Fruit fly (Drosophila melanogaster) whole organism, embryonic: ENCODE data around the gene CG14966.

ENCODE experiments used
- Atf6 ChIP-seq: fragments of 200-800 bp; sonication (Bioruptor generic); IDR thresholded peaks from 2 replicates; pipeline ENCODE4 v1.3.6; 2022; ENCODE audit warnings: missing biosample characterization, missing genetic modification characterization
- BtbVII ChIP-seq: fragments of 200-800 bp; sonication (Bioruptor generic); optimal IDR thresholded peaks from 3 replicates; lab custom pipeline; 2017; ENCODE audit warnings: missing biosample characterization, mild to moderate bottlenecking, missing genetic modification characterization
- CG10565 ChIP-seq: fragments of 200-800 bp; sonication (Bioruptor generic); optimal IDR thresholded peaks from 3 replicates; lab custom pipeline; 2016; ENCODE audit warnings: missing biosample characterization, mild to moderate bottlenecking, missing genetic modification characterization
- CG11398 ChIP-seq: fragments of 200-800 bp; sonication (Bioruptor generic); optimal IDR thresholded peaks from 2 replicates; lab custom pipeline; 2016; ENCODE audit warnings: missing biosample characterization, missing genetic modification characterization
- CG11456 ChIP-seq: fragments of 200-800 bp; sonication (Bioruptor generic); IDR thresholded peaks from 3 replicates; pipeline ENCODE4 v1.3.6; 2022; ENCODE audit warnings: missing biosample characterization, missing genetic modification characterization
- CG1233 ChIP-seq: fragments of 200-800 bp; sonication (Bioruptor generic); optimal IDR thresholded peaks from 4 replicates; lab custom pipeline; 2018; ENCODE audit warnings: missing biosample characterization, mild to moderate bottlenecking, missing genetic modification characterization
- CG14710 ChIP-seq: fragments of 200-800 bp; sonication (Bioruptor generic); optimal IDR thresholded peaks from 3 replicates; lab custom pipeline; 2019; ENCODE audit warnings: missing biosample characterization, mild to moderate bottlenecking, missing genetic modification characterization, moderate library complexity
- CG1529 ChIP-seq: fragments of 200-800 bp; sonication (Bioruptor generic); optimal IDR thresholded peaks from 3 replicates; lab custom pipeline; 2018; ENCODE audit warnings: missing biosample characterization, missing genetic modification characterization
- CG16779 ChIP-seq: fragments of 200-800 bp; sonication (Bioruptor generic); IDR thresholded peaks from 2 replicates; pipeline ENCODE4 v1.3.6; 2022; ENCODE audit warnings: missing biosample characterization, missing genetic modification characterization
- CG17385 ChIP-seq: fragments of 200-800 bp; sonication (Bioruptor generic); optimal IDR thresholded peaks from 3 replicates; lab custom pipeline; 2018; ENCODE audit warnings: missing biosample characterization, mild to moderate bottlenecking, missing genetic modification characterization
- CG31224 ChIP-seq: fragments of 200-800 bp; sonication (Bioruptor generic); IDR thresholded peaks from 2 replicates; pipeline ENCODE4 v1.3.6; 2022; ENCODE audit warnings: missing biosample characterization, missing genetic modification characterization
- CG32772 ChIP-seq: fragments of 200-800 bp; sonication (Bioruptor generic); IDR thresholded peaks from 2 replicates; pipeline ENCODE4 v1.3.6; 2022; ENCODE audit warnings: missing biosample characterization, missing genetic modification characterization
- CG3281 ChIP-seq: fragments of 200-800 bp; sonication (Bioruptor generic); optimal IDR thresholded peaks from 3 replicates; lab custom pipeline; 2017; ENCODE audit warnings: missing biosample characterization, mild to moderate bottlenecking, missing genetic modification characterization
- CG34224 ChIP-seq: fragments of 200-800 bp; sonication (Bioruptor generic); IDR thresholded peaks from 3 replicates; pipeline ENCODE4 v1.3.6; 2022; ENCODE audit warnings: missing biosample characterization, missing genetic modification characterization; ENCODE audit not compliant: partially characterized antibody
- CG3838 ChIP-seq: fragments of 200-800 bp; sonication (Bioruptor generic); optimal IDR thresholded peaks from 3 replicates; lab custom pipeline; 2016; ENCODE audit warnings: missing biosample characterization, missing genetic modification characterization
- CG6791 ChIP-seq: fragments of 200-800 bp; sonication (Bioruptor generic); IDR thresholded peaks from 3 replicates; pipeline ENCODE4 v1.3.6; 2022; ENCODE audit warnings: missing biosample characterization, missing genetic modification characterization; ENCODE audit not compliant: partially characterized antibody
- CG7745 ChIP-seq: fragments of 200-800 bp; sonication (Bioruptor generic); optimal IDR thresholded peaks from 2 replicates; lab custom pipeline; 2018; ENCODE audit warnings: missing biosample characterization, mild to moderate bottlenecking, missing genetic modification characterization, moderate library complexity
- CG8290 ChIP-seq, 3 experiments: fragments of 200-800 bp; sonication (Bioruptor generic); optimal IDR thresholded peaks; 2 replicates each; lab custom pipeline; 2016 to 2019; ENCODE audit warnings: missing biosample characterization in 3 of 3, missing genetic modification characterization in 3 of 3, mild to moderate bottlenecking in 2 of 3, moderate library complexity in 1 of 3
- CG8924 ChIP-seq: fragments of 200-800 bp; optimal IDR thresholded peaks from 3 replicates; lab custom pipeline; 2019; ENCODE audit warnings: missing biosample characterization, mild to moderate bottlenecking, missing genetic modification characterization, moderate library complexity
- Chrac-16 ChIP-seq: fragments of 200-800 bp; sonication (Bioruptor generic); optimal IDR thresholded peaks from 3 replicates; lab custom pipeline; 2016; ENCODE audit warnings: missing biosample characterization, missing genetic modification characterization
- Dbx ChIP-seq: fragments of 200-800 bp; sonication (Bioruptor generic); IDR thresholded peaks from 3 replicates; pipeline ENCODE4 v1.3.6; 2022; ENCODE audit warnings: missing biosample characterization, missing genetic modification characterization
- Dll ChIP-seq: fragments of 200-800 bp; sonication (Bioruptor generic); IDR thresholded peaks from 4 replicates; pipeline ENCODE4 v1.3.6; 2022; ENCODE audit warnings: missing biosample characterization, missing genetic modification characterization; ENCODE audit not compliant: partially characterized antibody
- Drgx ChIP-seq: fragments of 200-800 bp; sonication (Bioruptor generic); IDR thresholded peaks from 2 replicates; pipeline ENCODE4 v1.3.6; 2022; ENCODE audit warnings: missing biosample characterization, missing genetic modification characterization
- Gug ChIP-seq: fragments of 200-800 bp; sonication (Bioruptor generic); IDR thresholded peaks from 4 replicates; pipeline ENCODE4 v1.3.6; 2022; ENCODE audit warnings: missing biosample characterization, missing genetic modification characterization
- H2.0 ChIP-seq: fragments of 200-800 bp; sonication (Bioruptor generic); IDR thresholded peaks from 2 replicates; pipeline ENCODE4 v1.3.6; 2022; ENCODE audit warnings: missing biosample characterization, missing genetic modification characterization
- Hr39 ChIP-seq: fragments of >200 bp; optimal IDR thresholded peaks from 2 replicates; lab custom pipeline; 2017
- Kr ChIP-seq: fragments of 200-800 bp; sonication (Bioruptor generic); optimal IDR thresholded peaks from 2 replicates; lab custom pipeline; 2017; ENCODE audit warnings: missing biosample characterization, mild to moderate bottlenecking, missing genetic modification characterization
- NC2α ChIP-seq: fragments of 200-800 bp; sonication (Bioruptor generic); optimal IDR thresholded peaks from 2 replicates; lab custom pipeline; 2016; ENCODE audit warnings: missing biosample characterization, missing genetic modification characterization
- NfI ChIP-seq: fragments of 200-800 bp; sonication (Bioruptor generic); optimal IDR thresholded peaks from 3 replicates; lab custom pipeline; 2018; ENCODE audit warnings: missing biosample characterization, mild to moderate bottlenecking, missing genetic modification characterization, moderate library complexity
- Ssrp ChIP-seq: fragments of 200-800 bp; sonication (Bioruptor generic); optimal IDR thresholded peaks from 2 replicates; lab custom pipeline; 2018; ENCODE audit warnings: missing biosample characterization, mild to moderate bottlenecking, missing genetic modification characterization, moderate library complexity
- Xbp1 ChIP-seq: fragments of 200-800 bp; sonication (Bioruptor generic); optimal IDR thresholded peaks from 3 replicates; lab custom pipeline; 2016; ENCODE audit warnings: missing biosample characterization, mild to moderate bottlenecking, missing genetic modification characterization
- cad ChIP-seq: fragments of >200 bp; optimal IDR thresholded peaks from 2 replicates; lab custom pipeline; 2017; ENCODE audit warnings: missing biosample characterization, missing genetic modification characterization
- chinmo ChIP-seq: fragments of 200-800 bp; sonication (Bioruptor generic); IDR thresholded peaks from 4 replicates; pipeline ENCODE4 v1.3.6; 2022; ENCODE audit warnings: missing biosample characterization, missing genetic modification characterization; ENCODE audit not compliant: partially characterized antibody
- en ChIP-seq: fragments of 200-800 bp; sonication (Bioruptor generic); optimal IDR thresholded peaks from 2 replicates; lab custom pipeline; 2016; ENCODE audit warnings: missing biosample characterization, missing genetic modification characterization
- exex ChIP-seq: fragments of 200-800 bp; sonication (Bioruptor generic); optimal IDR thresholded peaks from 4 replicates; lab custom pipeline; 2018; ENCODE audit warnings: missing biosample characterization, mild to moderate bottlenecking, missing genetic modification characterization, moderate library complexity
- gce ChIP-seq: fragments of 200-800 bp; sonication (Bioruptor generic); IDR thresholded peaks from 3 replicates; pipeline ENCODE4 v1.3.6; 2022; ENCODE audit warnings: missing biosample characterization, missing genetic modification characterization
- gfzf ChIP-seq: fragments of 200-800 bp; sonication (Bioruptor generic); optimal IDR thresholded peaks from 2 replicates; lab custom pipeline; 2016; ENCODE audit warnings: missing biosample characterization, mild to moderate bottlenecking, missing genetic modification characterization, moderate library complexity
- gsb ChIP-seq: fragments of 200-800 bp; sonication (Bioruptor generic); IDR thresholded peaks from 2 replicates; pipeline ENCODE4 v1.3.6; 2022; ENCODE audit warnings: missing biosample characterization, missing genetic modification characterization
- ken ChIP-seq: fragments of 200-800 bp; sonication (Bioruptor generic); IDR thresholded peaks from 3 replicates; pipeline ENCODE4 v1.3.6; 2022; ENCODE audit warnings: missing biosample characterization, missing genetic modification characterization
- maf-S ChIP-seq: fragments of 200-800 bp; sonication (Bioruptor generic); optimal IDR thresholded peaks from 2 replicates; lab custom pipeline; 2016; ENCODE audit warnings: missing biosample characterization, missing genetic modification characterization
- nerfin-2 ChIP-seq: fragments of 200-800 bp; sonication (Bioruptor generic); IDR thresholded peaks from 2 replicates; pipeline ENCODE4 v1.3.6; 2022; ENCODE audit warnings: missing biosample characterization, missing genetic modification characterization; ENCODE audit not compliant: partially characterized antibody
- pan ChIP-seq, 4 experiments: fragments of >200 bp in 3 of 4; fragments of 200-800 bp in 1 of 4; sonication (Bioruptor generic) in 1 of 4; optimal IDR thresholded peaks in 3 of 4; IDR thresholded peaks in 1 of 4; 2 replicates each; pipeline versions ENCODE4 v1.3.6 to Lab custom; 2017 to 2022; ENCODE audit warnings: missing biosample characterization in 2 of 4, missing genetic modification characterization in 2 of 4, mixed read lengths in 1 of 4
- pnt ChIP-seq: fragments of 200-800 bp; sonication (Bioruptor generic); optimal IDR thresholded peaks from 3 replicates; lab custom pipeline; 2016; ENCODE audit warnings: missing biosample characterization, missing genetic modification characterization
- sens-2 ChIP-seq: fragments of 200-800 bp; sonication (Bioruptor generic); IDR thresholded peaks from 2 replicates; pipeline ENCODE4 v1.3.6; 2022; ENCODE audit warnings: missing biosample characterization, missing genetic modification characterization
- seq ChIP-seq: fragments of 200-800 bp; sonication (Bioruptor generic); IDR thresholded peaks from 2 replicates; pipeline ENCODE4 v1.3.6; 2022; ENCODE audit warnings: missing biosample characterization, missing genetic modification characterization
- stc ChIP-seq: fragments of 200-800 bp; sonication (Bioruptor generic); IDR thresholded peaks from 2 replicates; pipeline ENCODE4 v1.3.6; 2022; ENCODE audit warnings: missing biosample characterization, missing genetic modification characterization
- tin ChIP-seq: fragments of 200-800 bp; sonication (Bioruptor generic); optimal IDR thresholded peaks from 3 replicates; lab custom pipeline; 2016; ENCODE audit warnings: missing biosample characterization, missing genetic modification characterization
- tio ChIP-seq: fragments of 200-800 bp; sonication (Bioruptor generic); optimal IDR thresholded peaks from 2 replicates; lab custom pipeline; 2017; ENCODE audit warnings: missing biosample characterization, missing genetic modification characterization, inconsistent platforms
- usp ChIP-seq: fragments of >200 bp; optimal IDR thresholded peaks from 2 replicates; lab custom pipeline; 2017; ENCODE audit warnings: missing biosample characterization, missing genetic modification characterization

CG14966 gene

dm6 chr3L:3239033-3239752, 41.8 kb upstream of the CG14966 start, which contains the start of gene CG17746 (continued):
- peak; percentile 72 for TF ChIP-seq CG14710 (tag; lab: Kevin White, UChicago)
- peak; percentile 4 for TF ChIP-seq CG11398
- no peak for TF ChIP-seq NC2α
- TF ChIP-seq CG31224 = no peak
- no peak for TF ChIP-seq stc
- TF ChIP-seq tio (GFP tag; lab: Kevin White, UChicago) = no peak
- no peak for TF ChIP-seq exex (tag; lab: Kevin White, UChicago)
- no peak for TF ChIP-seq seq
- TF ChIP-seq CG34224 = peak; percentile 59; the same call in 2 of the 3 replicates
- no peak for TF ChIP-seq Drgx (GFP tag; lab: Robert Waterston, UW)
- TF ChIP-seq H2.0 (GFP tag; lab: Robert Waterston, UW) = 0 out of 2 replicates have a peak, but pooled peaks have one; percentile 9
- TF ChIP-seq CG7745 = no peak
- peak; percentile 10 for TF ChIP-seq CG8924
- TF ChIP-seq sens-2 = no peak
- no peak for TF ChIP-seq CG1529 (GFP tag; lab: Kevin White, UChicago)
- TF ChIP-seq CG16779 (GFP tag; lab: Robert Waterston, UW) = no peak
- TF ChIP-seq Ssrp (tag; lab: Kevin White, UChicago) = no peak
- peak; percentile 67 for TF ChIP-seq CG6791 (GFP tag; lab: Robert Waterston, UW)
- TF ChIP-seq CG3281 = peak; percentile 8
- TF ChIP-seq CG10565 (GFP tag; lab: Kevin White, UChicago) = no peak
- TF ChIP-seq en (GFP tag; lab: Kevin White, UChicago) = no peak
- TF ChIP-seq BtbVII (GFP tag; lab: Kevin White, UChicago) = peak; percentile 0
- no peak for TF ChIP-seq CG1233 (GFP tag; lab: Kevin White, UChicago)
- TF ChIP-seq NfI (GFP tag; lab: Kevin White, UChicago) = peak; percentile 9
- TF ChIP-seq chinmo (GFP tag; lab: Robert Waterston, UW) = 0 out of 4 replicates have a peak, but pooled peaks have one; percentile 54
- TF ChIP-seq pnt (GFP tag; lab: Kevin White, UChicago) = peak; percentile 2
- TF ChIP-seq tin (GFP tag; lab: Kevin White, UChicago) = peak; percentile 45
- no peak for TF ChIP-seq Kr (GFP tag; lab: Kevin White, UChicago)
- no peak for TF ChIP-seq gsb (GFP tag; lab: Robert Waterston, UW)
- no peak for TF ChIP-seq usp (GFP tag; lab: Kevin White, UChicago)
- peak; percentile 38 for TF ChIP-seq Xbp1 (GFP tag; lab: Kevin White, UChicago)
- TF ChIP-seq Gug (GFP tag; lab: Robert Waterston, UW) = no peak
- TF ChIP-seq CG32772 = peak; percentile 49; the same call in 1 of the 2 replicates
- TF ChIP-seq ken (GFP tag; lab: Robert Waterston, UW) = peak; percentile 64; the same call in 2 of the 3 replicates
- peak; percentile 28 for TF ChIP-seq Chrac-16
- TF ChIP-seq Hr39 (lab: Kevin White, UChicago) = no peak
- TF ChIP-seq CG8290 (GFP tag; optimal IDR thresholded peaks at IDR 0.05; lab: Kevin White, UChicago) = peak; percentile 46
- TF ChIP-seq CG8290 (tag; optimal IDR thresholded peaks at IDR 0.05; lab: Kevin White, UChicago) = no peak
- no peak for TF ChIP-seq gce
- no peak for TF ChIP-seq Atf6 (GFP tag; lab: Robert Waterston, UW)
- no peak for TF ChIP-seq pan (optimal IDR thresholded peaks at IDR 0.05; lab: Kevin White, UChicago)
- TF ChIP-seq pan (GFP tag; optimal IDR thresholded peaks at IDR 0.05 in 1 of 2, IDR thresholded peaks at IDR 0.05 in 1 of 2) = no peak
- TF ChIP-seq Dbx (GFP tag; lab: Robert Waterston, UW) = peak; percentile 52; the same call in 2 of the 3 replicates
- peak; percentile 99 for TF ChIP-seq gfzf (GFP tag; lab: Kevin White, UChicago)
- no peak for TF ChIP-seq CG11456 (GFP tag; lab: Robert Waterston, UW)
- TF ChIP-seq nerfin-2 (GFP tag; lab: Robert Waterston, UW) = no peak
- TF ChIP-seq maf-S (GFP tag; lab: Kevin White, UChicago) = peak; percentile 59
- TF ChIP-seq CG3838 (GFP tag; lab: Kevin White, UChicago) = no peak
- no peak for TF ChIP-seq cad (GFP tag; lab: Kevin White, UChicago)
- no peak for TF ChIP-seq CG17385 (GFP tag; lab: Kevin White, UChicago)
- peak; percentile 57; the same call in 3 of the 4 replicates for TF ChIP-seq Dll
